Worm (Caenorhabditis elegans): ENCODE results near the gene Y111B2A.1.

Gene Y111B2A.1

ce11 chrIII:12445223-12445622 is 50.2 kb downstream of the Y111B2A.1 start:
- TF ChIP-seq F13C5.2 (tag; optimal IDR thresholded peaks at IDR 0.05): no peak
- TF ChIP-seq sea-1 (GFP tag; conservative IDR thresholded peaks at IDR 0.05): no peak
- no peak for TF ChIP-seq hmg-4 (GFP tag; optimal IDR thresholded peaks at IDR 0.05)
- TF ChIP-seq scrt-1 (GFP tag; IDR thresholded peaks at IDR 0.05): no peak
- no peak for TF ChIP-seq hmbx-1 (tag; optimal IDR thresholded peaks at IDR 0.05)
- TF ChIP-seq aly-1 (tag; optimal IDR thresholded peaks at IDR 0.05): no peak
- TF ChIP-seq B0310.2 (tag; optimal IDR thresholded peaks at IDR 0.05): no peak
- TF ChIP-seq tbx-37 (GFP tag; conservative IDR thresholded peaks at IDR 0.05): no peak
- TF ChIP-seq tra-4 (tag; optimal IDR thresholded peaks at IDR 0.05): no peak
- no peak for TF ChIP-seq hnd-1 (tag; optimal IDR thresholded peaks at IDR 0.05)
- TF ChIP-seq ceh-13 (GFP tag; optimal IDR thresholded peaks at IDR 0.05): no peak
- no peak for TF ChIP-seq pes-1 (GFP tag; IDR thresholded peaks at IDR 0.05)
- TF ChIP-seq flt-1 (GFP tag; IDR thresholded peaks at IDR 0.05): no peak
- TF ChIP-seq ama-1 (optimal IDR thresholded peaks at IDR 0.05): no peak

ce11 chrIII:12443880-12444279 is 51.6 kb downstream of the Y111B2A.1 start:
- TF ChIP-seq flt-1 (GFP tag; IDR thresholded peaks at IDR 0.05) (no peak), aly-1 (tag; optimal IDR thresholded peaks at IDR 0.05) (no peak), ets-7 (tag; optimal IDR thresholded peaks at IDR 0.05) (no peak)
